Worm (Caenorhabditis elegans) whole organism, early embryonic: ENCODE measurements around the gene F11D5.6.

Source experiments
- B0310.2 ChIP-seq: sonication (generic microtip); optimal IDR thresholded peaks from 2 replicates; lab custom pipeline; 2016; ENCODE audit warnings: mild to moderate bottlenecking, missing genetic modification characterization, missing compliant biosample characterization
- aly-1 ChIP-seq: sonication (generic microtip); optimal IDR thresholded peaks from 2 replicates; lab custom pipeline; 2016; ENCODE audit warnings: missing genetic modification characterization, missing compliant biosample characterization
- ama-1 ChIP-seq: fragments of 150-350 bp; optimal IDR thresholded peaks from 2 replicates; lab custom pipeline; 2014
- ceh-13 ChIP-seq: fragments of 200-800 bp; sonication (Bioruptor generic); optimal IDR thresholded peaks from 2 replicates; lab custom pipeline; 2018; ENCODE audit warnings: mild to moderate bottlenecking, missing genetic modification characterization, missing compliant biosample characterization
- ceh-36 ChIP-seq: sonication (generic microtip); optimal IDR thresholded peaks from 2 replicates; lab custom pipeline; 2016; ENCODE audit warnings: missing genetic modification characterization, inconsistent platforms, missing compliant biosample characterization
- flt-1 ChIP-seq: fragments of 200-800 bp; sonication (Bioruptor generic); IDR thresholded peaks from 2 replicates; pipeline ENCODE4 v1.3.6; 2022; ENCODE audit warnings: missing genetic modification characterization, missing compliant biosample characterization
- hnd-1 ChIP-seq: sonication (generic microtip); optimal IDR thresholded peaks from 2 replicates; lab custom pipeline; 2016; ENCODE audit warnings: missing genetic modification characterization, missing compliant biosample characterization
- pes-1 ChIP-seq: fragments of 200-800 bp; sonication (Bioruptor generic); IDR thresholded peaks from 2 replicates; pipeline ENCODE4 v1.3.6; 2022; ENCODE audit warnings: missing genetic modification reagents, missing genetic modification characterization, missing compliant biosample characterization
- sea-1 ChIP-seq: fragments of 200-800 bp; sonication (Bioruptor generic); conservative IDR thresholded peaks from 2 replicates; pipeline ENCODE4 v1.3.6; 2022; ENCODE audit warnings: missing genetic modification characterization, missing compliant biosample characterization
- tra-4 ChIP-seq: sonication (generic microtip); optimal IDR thresholded peaks from 2 replicates; lab custom pipeline; 2017; ENCODE audit warnings: missing genetic modification characterization, missing compliant biosample characterization

ce11 chrX:3374642-3375041 lies 48.6 kb upstream of the F11D5.6 start, which contains the start of gene clc-3:
- TF ChIP-seq sea-1 (GFP tag; lab: Robert Waterston, UW) (no peak), hnd-1 (tag; lab: Kevin White, UChicago) (no peak), aly-1 (tag; lab: Kevin White, UChicago) (no peak), tra-4 (tag; lab: Kevin White, UChicago) (no peak), ceh-36 (tag; lab: Kevin White, UChicago) (no peak), ama-1 (lab: Kevin White, UChicago) (no peak), B0310.2 (tag; lab: Kevin White, UChicago) (no peak), pes-1 (no peak), flt-1 (GFP tag; lab: Robert Waterston, UW) (no peak), ceh-13 (GFP tag; lab: Kevin White, UChicago) (no peak)
